Fruit fly (Drosophila melanogaster): Measurements from ENCODE around the gene ymp.

ymp gene

DNA sequence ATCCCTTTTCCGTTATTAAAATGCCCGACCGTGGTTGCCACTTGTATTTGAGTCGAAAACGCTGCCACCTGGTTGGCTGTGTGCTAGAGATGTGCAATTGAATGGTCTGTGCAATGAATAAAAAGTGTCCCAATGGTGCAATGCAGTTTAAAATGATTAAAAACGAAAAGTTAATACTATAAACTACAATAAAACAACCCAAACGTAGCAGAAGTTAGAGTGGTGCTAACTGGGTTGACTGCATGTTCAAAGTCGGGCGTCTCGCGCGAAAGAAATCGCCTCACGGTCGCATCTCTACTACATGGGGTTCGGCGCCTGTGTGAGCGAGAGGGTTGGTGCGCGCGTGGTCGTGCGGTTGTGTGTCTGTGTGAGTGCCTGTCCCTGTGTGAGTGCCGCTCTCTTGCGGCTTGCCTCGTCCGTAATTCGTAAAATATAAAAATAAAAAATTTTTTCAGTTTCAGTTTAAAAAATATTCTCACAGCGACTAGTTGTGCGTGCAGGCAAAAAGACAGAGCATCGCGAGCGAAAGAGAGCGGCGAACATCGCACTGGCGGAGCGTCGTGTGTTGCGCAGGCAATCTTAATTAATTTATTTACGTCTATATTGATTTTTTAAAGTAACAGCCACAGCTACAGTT is 38.1 kb upstream of the ymp start (continued):
- TF ChIP-seq CG7357 (GFP tag; IDR thresholded peaks at IDR 0.05): peak; percentile 84
- TF ChIP-seq CG17612 (GFP tag; IDR thresholded peaks at IDR 0.05): peak; percentile 75; the same call in 1 of the 2 replicates
- peak; percentile 94 for TF ChIP-seq CG8089 (GFP tag; optimal IDR thresholded peaks at IDR 0.05)
- peak; percentile 99 for TF ChIP-seq Med (GFP tag)
- TF ChIP-seq CG16863 (GFP tag; optimal IDR thresholded peaks at IDR 0.05): peak; percentile 97
- TF ChIP-seq tin (GFP tag; optimal IDR thresholded peaks at IDR 0.05): peak; percentile 96
- TF ChIP-seq NFAT (GFP tag; IDR thresholded peaks at IDR 0.05): peak; percentile 81
- peak; percentile 90 for TF ChIP-seq B-H2 (GFP tag; optimal IDR thresholded peaks at IDR 0.05)
- TF ChIP-seq Usf (GFP tag; optimal IDR thresholded peaks at IDR 0.05): peak; percentile 89
- TF ChIP-seq Doc2 (GFP tag; IDR thresholded peaks at IDR 0.05): peak; percentile 69; the same call in 1 of the 2 replicates
- TF ChIP-seq ash1 (GFP tag; optimal IDR thresholded peaks at IDR 0.05): peak; percentile 63
- peak; percentile 80 for TF ChIP-seq Blimp-1 (GFP tag; optimal IDR thresholded peaks at IDR 0.05)
- peak; percentile 81 for TF ChIP-seq Sox100B (GFP tag; optimal IDR thresholded peaks at IDR 0.05)
- peak; percentile 87 to 97 for TF ChIP-seq Hr51 (GFP tag; optimal IDR thresholded peaks at IDR 0.05)
- TF ChIP-seq hbn (GFP tag; IDR thresholded peaks at IDR 0.05; ENCODE audit: partially characterized antibody): peak; percentile 87
- peak; percentile 58 to 74 for TF ChIP-seq tll (GFP tag; optimal IDR thresholded peaks at IDR 0.05)
- TF ChIP-seq CG7928 (GFP tag; optimal IDR thresholded peaks at IDR 0.05): peak; percentile 68
- peak; percentile 87 to 96 for TF ChIP-seq Pdp1 (GFP tag; optimal IDR thresholded peaks at IDR 0.05)
- TF ChIP-seq CrebB (tag; optimal IDR thresholded peaks at IDR 0.05): peak; percentile 91
- TF ChIP-seq bsh (GFP tag; optimal IDR thresholded peaks at IDR 0.05): peak in 1 of 2 experiments; percentile 86
- peak; percentile 96 for TF ChIP-seq CG8944 (GFP tag; optimal IDR thresholded peaks at IDR 0.05)
- TF ChIP-seq Aef1 (GFP tag; IDR thresholded peaks at IDR 0.05): peak; percentile 90
- peak; percentile 93 for TF ChIP-seq NK7.1 (GFP tag; optimal IDR thresholded peaks at IDR 0.05)
- peak; percentile 67 for TF ChIP-seq nerfin-2 (GFP tag; IDR thresholded peaks at IDR 0.05; ENCODE audit: partially characterized antibody)
- TF ChIP-seq row (GFP tag; IDR thresholded peaks at IDR 0.05): peak; percentile 98
- peak; percentile 93 for TF ChIP-seq CG15696 (tag; optimal IDR thresholded peaks at IDR 0.05)
- TF ChIP-seq CG42726 (GFP tag; IDR thresholded peaks at IDR 0.05; ENCODE audit: partially characterized antibody): peak; percentile 51; the same call in 1 of the 2 replicates
- TF ChIP-seq CG31224 (GFP tag; IDR thresholded peaks at IDR 0.05): peak; percentile 83
- TF ChIP-seq pnt (GFP tag; optimal IDR thresholded peaks at IDR 0.05): peak; percentile 96
- peak; percentile 78 for TF ChIP-seq chm (GFP tag; IDR thresholded peaks at IDR 0.05)
- peak; percentile 64; the same call in 1 of the 2 replicates for TF ChIP-seq dan (GFP tag; IDR thresholded peaks at IDR 0.05)
- TF ChIP-seq ems (GFP tag; optimal IDR thresholded peaks at IDR 0.05): peak; percentile 93
- TF ChIP-seq CG43689 (GFP tag; IDR thresholded peaks at IDR 0.05): 0 out of 2 replicates have a peak, but pooled peaks have one; percentile 40
- peak; percentile 51 for TF ChIP-seq YL-1 (GFP tag; optimal IDR thresholded peaks at IDR 0.05)
- TF ChIP-seq CG9817 (tag; optimal IDR thresholded peaks at IDR 0.05): peak; percentile 95
- TF ChIP-seq Rfx (GFP tag; IDR thresholded peaks at IDR 0.05): peak; percentile 94
- TF ChIP-seq CG17568 (GFP tag; optimal IDR thresholded peaks at IDR 0.05): peak; percentile 71
- peak; percentile 96 for TF ChIP-seq Side (GFP tag; optimal IDR thresholded peaks at IDR 0.05)
- TF ChIP-seq CG17912 (GFP tag; optimal IDR thresholded peaks at IDR 0.05): peak; percentile 79
- peak; percentile 79 for TF ChIP-seq Gsc (GFP tag; IDR thresholded peaks at IDR 0.05)
- TF ChIP-seq Atf-2 (GFP tag; optimal IDR thresholded peaks at IDR 0.05): peak; percentile 93
- peak; percentile 94 for TF ChIP-seq CG13424 (tag; optimal IDR thresholded peaks at IDR 0.05)
- TF ChIP-seq ATbp (GFP tag; optimal IDR thresholded peaks at IDR 0.05): peak; percentile 73
- TF ChIP-seq zfh2 (GFP tag; optimal IDR thresholded peaks at IDR 0.05): peak; percentile 98
- peak; percentile 54 for TF ChIP-seq CG1024 (GFP tag; IDR thresholded peaks at IDR 0.05)
- no peak for TF ChIP-seq bigmax (GFP tag; optimal IDR thresholded peaks at IDR 0.05)
- TF ChIP-seq hb (GFP tag; IDR thresholded peaks at IDR 0.05; ENCODE audit: partially characterized antibody): peak; percentile 86
- TF ChIP-seq TFAM (GFP tag; optimal IDR thresholded peaks at IDR 0.05): peak; percentile 74

All from whole organism, embryonic.